Fruit fly (Drosophila melanogaster): Measurements from ENCODE around the gene Nedd8.
A peak's percentile ranks its signal among the peaks of the same experiment; 100 is the strongest.

Nedd8 gene

DNA sequence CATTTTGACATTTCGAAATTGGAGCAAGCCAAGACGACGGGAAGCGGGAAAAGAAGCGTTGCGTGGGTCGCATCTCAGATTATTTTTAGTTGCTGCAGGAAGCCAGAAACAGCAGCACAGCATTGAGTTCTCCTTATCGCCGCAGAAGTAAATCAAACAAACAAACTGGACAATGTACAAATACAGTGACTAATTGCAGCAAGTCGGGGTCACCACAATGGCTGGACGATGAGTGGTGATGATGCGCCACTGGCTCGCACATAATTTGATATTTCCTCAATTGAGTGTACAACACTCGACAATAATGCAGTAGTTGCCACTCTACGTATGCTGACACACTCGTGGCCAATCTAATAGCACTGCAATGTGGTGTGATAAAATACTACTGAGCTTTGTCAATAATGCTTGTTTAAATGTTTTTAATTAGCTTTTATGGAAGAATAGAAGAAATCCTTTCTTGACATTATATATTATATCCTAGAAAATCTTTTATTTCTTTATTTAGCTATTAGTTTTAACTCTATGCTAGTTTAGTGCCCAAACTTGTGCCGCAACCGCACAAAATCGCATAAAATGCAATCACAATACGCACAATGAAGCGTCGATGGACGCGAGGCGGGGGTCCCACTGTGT, 30.4 kb upstream of the Nedd8 start (continued):
- TF ChIP-seq Oli (tag; optimal IDR thresholded peaks at IDR 0.05) (peak; percentile 39), eve (GFP tag; optimal IDR thresholded peaks at IDR 0.05) (peak in 1 of 2 experiments; percentile 34), Spps (tag; optimal IDR thresholded peaks at IDR 0.05) (peak; percentile 24), z (GFP tag; IDR thresholded peaks at IDR 0.05) (peak; percentile 33; the same call in 1 of the 3 replicates), prd (optimal IDR thresholded peaks at IDR 0.05) (no peak), prd (GFP tag; IDR thresholded peaks at IDR 0.05) (peak; percentile 44; the same call in 2 of the 3 replicates), H2.0 (GFP tag; IDR thresholded peaks at IDR 0.05) (peak; percentile 38; the same call in 1 of the 2 replicates), Hr3 (GFP tag; optimal IDR thresholded peaks at IDR 0.05) (peak; percentile 11), CG4424 (GFP tag; optimal IDR thresholded peaks at IDR 0.05) (peak; percentile 18), sisA (GFP tag; IDR thresholded peaks at IDR 0.05) (no peak), hkb (optimal IDR thresholded peaks at IDR 0.05) (no peak), hkb (GFP tag; IDR thresholded peaks at IDR 0.05) (no peak), nom (GFP tag; optimal IDR thresholded peaks at IDR 0.05) (peak; percentile 29), CG6272 (GFP tag; IDR thresholded peaks at IDR 0.05) (no peak), CG8359 (GFP tag; optimal IDR thresholded peaks at IDR 0.05; ENCODE audit: borderline replicate concordance) (no peak), CG11696 (GFP tag; IDR thresholded peaks at IDR 0.05) (peak; percentile 91), Asciz (GFP tag; optimal IDR thresholded peaks at IDR 0.05) (peak; percentile 24), CG10209 (GFP tag; optimal IDR thresholded peaks at IDR 0.05) (peak; percentile 27), CG8388 (GFP tag; optimal IDR thresholded peaks at IDR 0.05) (peak; percentile 46), sr (GFP tag; IDR thresholded peaks at IDR 0.05) (peak; percentile 36; the same call in 1 of the 3 replicates), CG17361 (GFP tag; IDR thresholded peaks at IDR 0.05) (peak; percentile 32; the same call in 1 of the 3 replicates), lmd (GFP tag; IDR thresholded peaks at IDR 0.05) (peak; percentile 48), fd96Cb (tag; optimal IDR thresholded peaks at IDR 0.05) (peak; percentile 48), gcm2 (GFP tag; optimal IDR thresholded peaks at IDR 0.05) (no peak), CG14667 (GFP tag; IDR thresholded peaks at IDR 0.05) (no peak), sim (GFP tag; IDR thresholded peaks at IDR 0.05) (0 out of 2 replicates have a peak, but pooled peaks have one; percentile 40), CG10431 (GFP tag; optimal IDR thresholded peaks at IDR 0.05) (peak; percentile 55), Hr78 (GFP tag; optimal IDR thresholded peaks at IDR 0.05) (peak in 1 of 2 experiments; percentile 30), Xbp1 (GFP tag; optimal IDR thresholded peaks at IDR 0.05) (peak; percentile 20), vvl (GFP tag; IDR thresholded peaks at IDR 0.05) (peak; percentile 60; the same call in 1 of the 2 replicates), Lim3 (GFP tag; IDR thresholded peaks at IDR 0.05) (no peak), mld (GFP tag; IDR thresholded peaks at IDR 0.05; ENCODE audit: partially characterized antibody) (no peak), CG30403 (GFP tag; optimal IDR thresholded peaks at IDR 0.05) (peak; percentile 21), Nf-YB (GFP tag; optimal IDR thresholded peaks at IDR 0.05) (peak; percentile 5), pros (GFP tag; optimal IDR thresholded peaks at IDR 0.05) (peak; percentile 23), phol (tag; optimal IDR thresholded peaks at IDR 0.05) (peak; percentile 56), Sox102F (GFP tag; optimal IDR thresholded peaks at IDR 0.05) (peak; percentile 69), gsb-n (tag; optimal IDR thresholded peaks at IDR 0.05) (peak; percentile 59), CG7839 (tag; optimal IDR thresholded peaks at IDR 0.05) (peak; percentile 40), row (GFP tag; IDR thresholded peaks at IDR 0.05) (peak; percentile 52), ind (GFP tag; optimal IDR thresholded peaks at IDR 0.05) (peak; percentile 1), ac (GFP tag; optimal IDR thresholded peaks at IDR 0.05) (no peak), Blimp-1 (GFP tag; optimal IDR thresholded peaks at IDR 0.05) (peak; percentile 54), Rx (GFP tag; IDR thresholded peaks at IDR 0.05) (no peak), D19A (tag; optimal IDR thresholded peaks at IDR 0.05) (peak; percentile 26), bigmax (GFP tag; optimal IDR thresholded peaks at IDR 0.05) (no peak), bsh (GFP tag; optimal IDR thresholded peaks at IDR 0.05) (peak; percentile 65 to 75), sens (GFP tag) (peak; percentile 83), ATbp (GFP tag; optimal IDR thresholded peaks at IDR 0.05) (peak; percentile 53)

Measured in whole organism, embryonic.